Fruit fly (Drosophila melanogaster): Measurements from ENCODE around the gene vih.

Gene vih

DNA sequence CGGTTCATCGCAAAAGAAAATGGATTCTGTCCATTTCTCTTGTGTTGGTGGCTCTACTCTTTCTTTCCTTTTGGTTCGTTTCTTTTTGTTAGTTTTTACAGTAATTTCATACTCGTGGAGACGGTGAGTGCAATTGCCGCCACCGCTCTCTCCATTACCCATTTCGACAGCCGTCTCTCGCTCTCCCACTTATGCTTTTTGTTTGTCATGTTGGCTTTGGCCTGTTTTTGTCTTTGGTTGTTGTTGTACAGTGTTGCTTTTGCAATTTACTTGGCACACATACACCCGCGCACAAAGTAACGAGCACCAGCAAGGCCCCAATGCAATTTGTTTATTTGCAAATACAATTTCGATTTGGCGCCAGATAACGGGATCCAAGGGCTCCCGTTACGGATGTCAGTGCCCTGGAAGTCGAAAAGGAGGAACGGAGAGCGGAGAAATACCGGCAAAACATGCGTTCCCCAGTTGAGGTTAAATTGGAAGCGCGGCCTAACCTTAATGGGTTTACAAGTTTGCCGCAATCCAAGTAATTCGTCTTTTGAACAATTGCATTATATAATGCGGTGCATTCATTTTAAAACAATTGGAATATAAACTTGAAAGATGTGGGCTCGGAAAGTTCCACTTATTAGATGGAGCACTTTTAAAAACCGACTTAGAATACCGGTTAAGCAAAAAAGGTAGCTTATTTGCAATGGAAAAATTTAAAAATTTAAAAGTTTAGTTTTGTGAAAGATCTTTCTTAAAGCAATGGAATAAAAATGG lies 11.8 kb downstream of the vih start (continued):
- no peak for TF ChIP-seq Smox (GFP tag; optimal IDR thresholded peaks at IDR 0.05)
- peak; percentile 46 for TF ChIP-seq Hr4 (GFP tag; optimal IDR thresholded peaks at IDR 0.05)
- TF ChIP-seq dsx (GFP tag; optimal IDR thresholded peaks at IDR 0.05; ENCODE audit: poor library complexity, severe bottlenecking) = peak; percentile 83
- no peak for TF ChIP-seq CG11762 (GFP tag; optimal IDR thresholded peaks at IDR 0.05; ENCODE audit: insufficient read depth)
- peak; percentile 77 for TF ChIP-seq spab (GFP tag; optimal IDR thresholded peaks at IDR 0.05)
- no peak for TF ChIP-seq achi (GFP tag; optimal IDR thresholded peaks at IDR 0.05)
- TF ChIP-seq Eip93F (GFP tag; optimal IDR thresholded peaks at IDR 0.05) = no peak
- peak; percentile 16 for TF ChIP-seq Sox14 (GFP tag; optimal IDR thresholded peaks at IDR 0.05)
- TF ChIP-seq OdsH (GFP tag; optimal IDR thresholded peaks at IDR 0.05) = no peak
- TF ChIP-seq Lpt (GFP tag; optimal IDR thresholded peaks at IDR 0.05) = peak; percentile 83
- no peak; the same call in 1 of the 2 replicates for TF ChIP-seq Gug (GFP tag; IDR thresholded peaks at IDR 0.05)
- TF ChIP-seq Blimp-1 (GFP tag; optimal IDR thresholded peaks at IDR 0.05) = no peak
- TF ChIP-seq CG6808 (GFP tag; optimal IDR thresholded peaks at IDR 0.05) = peak; percentile 85
- TF ChIP-seq CG31627 (GFP tag; optimal IDR thresholded peaks at IDR 0.05) = no peak
- no peak for TF ChIP-seq esn (GFP tag; optimal IDR thresholded peaks at IDR 0.05)
- no peak for TF ChIP-seq Met (GFP tag; optimal IDR thresholded peaks at IDR 0.05)
- peak; percentile 90 for TF ChIP-seq eg (GFP tag; IDR thresholded peaks at IDR 0.05)

DNA sequence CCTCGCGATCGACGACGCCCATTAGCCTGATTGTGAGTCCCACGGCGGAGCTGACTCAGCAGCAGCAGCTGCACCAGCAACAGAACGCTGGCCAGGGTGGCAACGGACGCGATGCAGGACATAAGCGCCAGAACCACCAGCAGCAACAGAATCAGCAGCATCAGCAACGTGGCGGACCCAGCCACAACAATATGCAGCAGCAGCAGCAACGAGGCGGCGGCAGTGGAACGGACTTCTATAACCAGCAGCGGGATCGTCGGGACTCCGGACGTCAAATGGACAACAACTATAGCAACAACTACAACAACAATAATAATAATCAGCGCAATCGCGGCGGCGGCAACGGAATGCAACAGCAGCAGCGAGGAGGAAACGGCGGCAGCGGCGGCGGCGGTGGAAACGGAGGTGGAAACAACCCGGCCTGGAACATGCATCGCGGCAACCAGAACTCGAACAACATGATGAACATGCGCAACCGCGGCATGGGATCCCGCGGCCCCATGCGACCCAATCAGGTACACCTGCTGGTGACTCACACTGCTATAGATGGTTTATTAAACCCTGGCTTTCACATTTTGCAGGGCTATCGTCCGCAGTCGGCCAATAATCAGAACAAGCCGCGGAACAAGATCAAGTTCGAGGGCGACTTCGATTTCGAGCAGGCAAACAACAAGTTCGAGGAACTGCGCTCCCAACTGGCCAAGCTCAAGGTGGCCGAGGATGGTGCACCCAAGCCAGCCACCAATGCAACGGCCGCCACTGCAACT lies 13.5 kb downstream of the vih start:
- peak; percentile 58 for TF ChIP-seq svp (GFP tag)
- no peak; the same call in 2 of the 3 replicates for TF ChIP-seq eg (GFP tag; IDR thresholded peaks at IDR 0.05)

DNA sequence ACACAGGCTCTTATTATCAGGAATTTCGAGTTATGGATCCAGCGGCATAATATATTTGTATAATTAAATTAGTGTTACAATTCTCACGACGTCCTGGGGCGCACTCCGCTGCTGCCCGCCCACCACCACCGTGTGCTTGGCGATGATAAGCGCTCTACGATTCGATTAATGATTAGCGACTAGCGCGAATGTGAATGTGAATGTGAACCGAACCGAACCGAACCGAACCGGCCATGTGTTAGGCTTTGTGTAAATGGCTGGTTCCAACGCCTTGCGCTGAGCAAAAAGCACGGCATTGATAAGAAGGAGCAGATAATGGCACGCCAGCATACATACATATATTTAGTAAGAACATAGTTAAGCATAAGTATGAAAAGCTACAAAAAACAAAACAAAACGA lies 15.2 kb downstream of the vih start:
- TF ChIP-seq vri (GFP tag; optimal IDR thresholded peaks at IDR 0.05) = peak; percentile 12
- TF ChIP-seq CG10669 (GFP tag; optimal IDR thresholded peaks at IDR 0.05) = no peak
- no peak for TF ChIP-seq dsx (GFP tag; optimal IDR thresholded peaks at IDR 0.05; ENCODE audit: poor library complexity, severe bottlenecking)
- no peak for TF ChIP-seq CG32006 (GFP tag; optimal IDR thresholded peaks at IDR 0.05)
- TF ChIP-seq CG10631 (GFP tag; optimal IDR thresholded peaks at IDR 0.05) = no peak
- no peak for TF ChIP-seq CG7368 (GFP tag; optimal IDR thresholded peaks at IDR 0.05)
- peak; percentile 85 for TF ChIP-seq svp (GFP tag)
- TF ChIP-seq Met (GFP tag; optimal IDR thresholded peaks at IDR 0.05) = no peak
- no peak for TF ChIP-seq Sox102F (GFP tag; optimal IDR thresholded peaks at IDR 0.05)
- no peak for TF ChIP-seq Gug (GFP tag; IDR thresholded peaks at IDR 0.05)
- no peak for TF ChIP-seq Hr4 (GFP tag; optimal IDR thresholded peaks at IDR 0.05)
- TF ChIP-seq spab (GFP tag; optimal IDR thresholded peaks at IDR 0.05) = no peak
- TF ChIP-seq esn (GFP tag; optimal IDR thresholded peaks at IDR 0.05) = no peak
- TF ChIP-seq achi (GFP tag; optimal IDR thresholded peaks at IDR 0.05) = no peak
- no peak for TF ChIP-seq eg (GFP tag; IDR thresholded peaks at IDR 0.05)

DNA sequence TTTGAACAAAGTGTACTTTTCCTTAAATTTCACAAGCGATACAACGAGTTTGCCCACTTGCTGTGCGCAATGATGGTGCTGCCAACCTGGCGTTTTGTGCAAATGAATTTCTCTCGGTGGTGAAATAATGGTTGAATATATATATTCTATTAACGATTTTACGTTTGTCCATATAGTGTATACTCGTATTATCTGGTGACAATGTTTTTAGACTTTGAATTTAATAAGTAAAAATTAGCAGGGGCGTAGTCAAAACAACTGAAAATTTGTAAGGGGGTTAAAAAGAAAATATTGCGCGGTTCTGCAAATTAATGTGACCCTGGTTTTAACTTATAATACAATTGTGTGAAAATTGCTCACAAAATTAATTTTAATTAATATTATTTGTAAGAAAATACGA lies 19.8 kb downstream of the vih start, which contains the start of the genes ver and Gcn5:
TSS of gene ver (plus strand) at position 47 of the 400 bp plus-strand sequence.
TSS of gene Gcn5 (minus strand) at position 74 of the 400 bp plus-strand sequence.
- TF ChIP-seq CG9139 (GFP tag; optimal IDR thresholded peaks at IDR 0.05) = peak; percentile 82
- peak; percentile 94 for TF ChIP-seq CG4318 (GFP tag; optimal IDR thresholded peaks at IDR 0.05)
- TF ChIP-seq CG15336 (GFP tag; IDR thresholded peaks at IDR 0.05) = peak; percentile 97
- TF ChIP-seq fd59A (GFP tag; optimal IDR thresholded peaks at IDR 0.05) = peak; percentile 87
- TF ChIP-seq CG16779 (tag; optimal IDR thresholded peaks at IDR 0.05) = peak; percentile 90
- TF ChIP-seq CG6854 (GFP tag; optimal IDR thresholded peaks at IDR 0.05) = peak; percentile 93
- TF ChIP-seq CG6276 (GFP tag; optimal IDR thresholded peaks at IDR 0.05) = peak; percentile 96
- peak; percentile 97 for TF ChIP-seq net (GFP tag; optimal IDR thresholded peaks at IDR 0.05)
- TF ChIP-seq svp (GFP tag) = peak; percentile 99
- TF ChIP-seq CG34406 (GFP tag; optimal IDR thresholded peaks at IDR 0.05) = peak; percentile 97
- TF ChIP-seq fkh (GFP tag; optimal IDR thresholded peaks at IDR 0.05) = peak; percentile 71
- TF ChIP-seq CG11294 (GFP tag; IDR thresholded peaks at IDR 0.05) = peak; percentile 95
- TF ChIP-seq salr (GFP tag; optimal IDR thresholded peaks at IDR 0.05) = peak; percentile 91 to 95
- TF ChIP-seq esn (GFP tag; optimal IDR thresholded peaks at IDR 0.05) = peak; percentile 98
- peak; percentile 97 for TF ChIP-seq Hr39 (GFP tag; optimal IDR thresholded peaks at IDR 0.05)
- TF ChIP-seq Gug (GFP tag; IDR thresholded peaks at IDR 0.05) = peak; percentile 96
- peak; percentile 90 for TF ChIP-seq Blimp-1 (GFP tag; optimal IDR thresholded peaks at IDR 0.05)
- peak; percentile 97 for TF ChIP-seq cyc (GFP tag; optimal IDR thresholded peaks at IDR 0.05)
- peak; percentile 98 for TF ChIP-seq CG6163 (GFP tag; IDR thresholded peaks at IDR 0.05)
- TF ChIP-seq acj6 (GFP tag; optimal IDR thresholded peaks at IDR 0.05) = peak; percentile 98
- peak; percentile 98 for TF ChIP-seq eg (GFP tag; IDR thresholded peaks at IDR 0.05)
- TF ChIP-seq Smox (GFP tag; optimal IDR thresholded peaks at IDR 0.05) = peak; percentile 97
- peak; percentile 97 for TF ChIP-seq Met (GFP tag; optimal IDR thresholded peaks at IDR 0.05)
- peak; percentile 98 for TF ChIP-seq OdsH (GFP tag; optimal IDR thresholded peaks at IDR 0.05)
- TF ChIP-seq spab (GFP tag; optimal IDR thresholded peaks at IDR 0.05) = peak; percentile 89
- TF ChIP-seq Lpt (GFP tag; optimal IDR thresholded peaks at IDR 0.05) = peak; percentile 95
- TF ChIP-seq CG6808 (GFP tag; optimal IDR thresholded peaks at IDR 0.05) = peak; percentile 91

Measured in whole organism, prepupa.